Worm (Caenorhabditis elegans) whole organism, L4 larva: Measurements from ENCODE around the gene C40H1.7.
A peak's percentile ranks its signal among the peaks of the same experiment; 100 is the strongest.

Source experiments
- fkh-10 ChIP-seq: fragments of 150-350 bp; optimal IDR thresholded peaks from 2 replicates; lab custom pipeline; 2014; ENCODE audit warnings: missing biosample characterization, missing genetic modification reagents, missing genetic modification characterization
- unc-62 ChIP-seq, 3 experiments: fragments of 150-350 bp in 1 of 3; sonication (generic microtip); optimal IDR thresholded peaks in 2 of 3; peaks in 1 of 3; 1 replicate in 1 of 3; 2 replicates in 2 of 3; lab custom pipeline; 2014 to 2017; ENCODE audit warnings: missing biosample characterization in 3 of 3, missing genetic modification characterization in 3 of 3, missing genetic modification reagents in 3 of 3, missing genotype in 1 of 3

The C40H1.7 gene

DNA sequence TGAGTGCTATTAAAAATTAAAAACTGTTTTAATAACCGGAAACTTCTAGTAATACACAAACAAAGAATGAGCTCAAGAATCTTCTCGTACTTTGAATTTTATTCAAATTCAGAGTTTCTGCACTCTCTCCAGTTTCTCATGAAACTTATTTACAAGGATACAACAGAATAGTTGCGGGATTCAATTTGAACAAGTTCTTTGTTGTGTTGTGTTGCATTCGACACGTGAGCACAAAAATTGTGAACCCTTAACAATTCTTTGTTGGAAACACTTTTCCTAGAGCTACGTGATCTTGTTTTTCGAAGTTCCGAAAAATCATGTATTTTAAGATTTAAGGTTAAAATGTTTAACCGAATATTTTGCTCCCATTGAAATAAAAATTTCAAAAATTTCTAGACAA is 49.0 kb downstream of the C40H1.7 start:
- no peak for TF ChIP-seq unc-62 (GFP tag; optimal IDR thresholded peaks at IDR 0.05 in 1 of 2; lab: Kevin White, UChicago)
- TF ChIP-seq unc-62 (tag; optimal IDR thresholded peaks at IDR 0.05; lab: Kevin White, UChicago) = no peak
- TF ChIP-seq fkh-10 (GFP tag; lab: Kevin White, UChicago) = peak; percentile 50
